Fruit fly (Drosophila melanogaster): ENCODE measurements around the gene CG5953.

Gene CG5953

DNA sequence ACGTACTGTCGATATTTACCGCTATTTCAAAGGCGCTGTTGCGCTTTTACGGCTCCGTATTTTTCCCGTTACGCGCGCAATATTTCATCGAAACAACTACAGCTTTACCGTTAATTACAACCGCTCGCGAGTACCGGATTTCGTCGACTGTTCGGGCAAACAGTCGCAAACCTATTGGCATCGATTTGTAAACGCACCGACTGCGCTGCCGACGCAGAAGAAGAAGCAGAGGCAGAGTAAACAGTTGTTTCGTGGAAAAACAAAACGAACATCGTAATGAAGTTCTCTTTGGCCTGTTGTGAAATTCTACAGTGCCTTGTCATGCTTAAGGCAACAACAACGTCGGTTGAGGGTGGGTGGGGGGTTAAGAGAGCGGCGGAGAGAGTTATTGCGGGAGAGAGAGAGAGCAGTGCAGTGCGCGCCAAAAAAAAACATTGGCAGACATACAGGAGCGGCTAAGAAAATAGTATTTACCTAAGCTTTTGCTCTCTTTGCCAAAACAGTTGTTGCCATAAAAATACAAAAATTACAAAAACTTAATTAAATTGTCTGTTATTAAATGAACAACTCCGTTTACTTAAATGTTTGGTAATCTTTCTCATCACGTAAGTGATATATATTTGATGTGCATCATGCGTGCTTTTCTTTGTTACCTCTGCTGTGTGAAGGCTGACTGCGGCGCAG is at the start of gene CG5953 (continued):
- TF ChIP-seq CG15073 (GFP tag; optimal IDR thresholded peaks at IDR 0.05) (peak; percentile 68), MBD-R2 (GFP tag; IDR thresholded peaks at IDR 0.05) (peak; percentile 91), esg (GFP tag; conservative IDR thresholded peaks at IDR 0.05) (peak; percentile 98), h (optimal IDR thresholded peaks at IDR 0.05) (no peak), Sox100B (GFP tag; optimal IDR thresholded peaks at IDR 0.05) (peak; percentile 96), BEAF-32 (GFP tag; optimal IDR thresholded peaks at IDR 0.05) (no peak), tup (GFP tag; optimal IDR thresholded peaks at IDR 0.05) (peak; percentile 88), Mad (GFP tag; optimal IDR thresholded peaks at IDR 0.05) (peak; percentile 89), onecut (GFP tag; IDR thresholded peaks at IDR 0.05) (peak; percentile 90), CG11456 (GFP tag; IDR thresholded peaks at IDR 0.05) (peak; percentile 90), CG2889 (GFP tag; IDR thresholded peaks at IDR 0.05) (peak; percentile 95), CG6683 (GFP tag; optimal IDR thresholded peaks at IDR 0.05) (peak; percentile 94), CG16813 (GFP tag; IDR thresholded peaks at IDR 0.05; ENCODE audit: partially characterized antibody) (peak; percentile 33; the same call in 1 of the 3 replicates), gro (GFP tag; optimal IDR thresholded peaks at IDR 0.05) (peak; percentile 90), sisA (GFP tag; IDR thresholded peaks at IDR 0.05) (peak; percentile 97), mirr (GFP tag; optimal IDR thresholded peaks at IDR 0.05) (peak; percentile 93), CG1647 (GFP tag; optimal IDR thresholded peaks at IDR 0.05) (peak; percentile 82), E2f2 (GFP tag; IDR thresholded peaks at IDR 0.05) (peak; percentile 84), CG8478 (optimal IDR thresholded peaks at IDR 0.05) (no peak), Oli (tag; optimal IDR thresholded peaks at IDR 0.05) (peak; percentile 98), gt (GFP tag; IDR thresholded peaks at IDR 0.05) (peak; percentile 86), CG18619 (GFP tag; optimal IDR thresholded peaks at IDR 0.05) (peak; percentile 96), bowl (GFP tag; IDR thresholded peaks at IDR 0.05) (peak; percentile 92), Hr39 (optimal IDR thresholded peaks at IDR 0.05) (no peak), z (GFP tag; IDR thresholded peaks at IDR 0.05) (peak; percentile 67), CG7745 (tag; optimal IDR thresholded peaks at IDR 0.05) (peak; percentile 77), otp (GFP tag; IDR thresholded peaks at IDR 0.05) (peak; percentile 82), Aef1 (GFP tag; IDR thresholded peaks at IDR 0.05) (peak; percentile 91), CG7786 (GFP tag; optimal IDR thresholded peaks at IDR 0.05) (peak; percentile 94), B-H2 (GFP tag; optimal IDR thresholded peaks at IDR 0.05) (peak; percentile 81), gcm2 (GFP tag; optimal IDR thresholded peaks at IDR 0.05) (peak; percentile 90), Sry-β (GFP tag; optimal IDR thresholded peaks at IDR 0.05) (peak; percentile 36), CG33557 (GFP tag; optimal IDR thresholded peaks at IDR 0.05) (peak; percentile 90), CG8388 (GFP tag; optimal IDR thresholded peaks at IDR 0.05) (peak; percentile 97), TFAM (GFP tag; optimal IDR thresholded peaks at IDR 0.05) (peak; percentile 81), lilli (GFP tag; optimal IDR thresholded peaks at IDR 0.05) (peak; percentile 95), cas (GFP tag; IDR thresholded peaks at IDR 0.05) (peak; percentile 79), fd96Cb (tag; optimal IDR thresholded peaks at IDR 0.05) (peak; percentile 97), Lpt (GFP tag; optimal IDR thresholded peaks at IDR 0.05) (no peak), da (GFP tag; optimal IDR thresholded peaks at IDR 0.05) (peak; percentile 64), CG14667 (GFP tag; IDR thresholded peaks at IDR 0.05) (peak; percentile 96), crol (GFP tag; IDR thresholded peaks at IDR 0.05) (peak; percentile 88), zfh2 (GFP tag; optimal IDR thresholded peaks at IDR 0.05) (peak; percentile 94), Dfd (GFP tag; optimal IDR thresholded peaks at IDR 0.05) (no peak), CG12942 (GFP tag; optimal IDR thresholded peaks at IDR 0.05) (peak; percentile 90), CG10979 (tag; optimal IDR thresholded peaks at IDR 0.05) (peak; percentile 98), rib (GFP tag; IDR thresholded peaks at IDR 0.05) (no peak; the same call in none of the 2 replicates), Hey (tag; optimal IDR thresholded peaks at IDR 0.05) (peak; percentile 55), amos (GFP tag; IDR thresholded peaks at IDR 0.05; ENCODE audit: partially characterized antibody) (no peak; the same call in 1 of the 2 replicates), CG14965 (GFP tag; optimal IDR thresholded peaks at IDR 0.05; ENCODE audit: borderline replicate concordance) (peak; percentile 49), CG12744 (GFP tag; optimal IDR thresholded peaks at IDR 0.05) (peak; percentile 91)
